Fruit fly (Drosophila melanogaster): ENCODE measurements around the gene Esp.

The Esp gene

DNA sequence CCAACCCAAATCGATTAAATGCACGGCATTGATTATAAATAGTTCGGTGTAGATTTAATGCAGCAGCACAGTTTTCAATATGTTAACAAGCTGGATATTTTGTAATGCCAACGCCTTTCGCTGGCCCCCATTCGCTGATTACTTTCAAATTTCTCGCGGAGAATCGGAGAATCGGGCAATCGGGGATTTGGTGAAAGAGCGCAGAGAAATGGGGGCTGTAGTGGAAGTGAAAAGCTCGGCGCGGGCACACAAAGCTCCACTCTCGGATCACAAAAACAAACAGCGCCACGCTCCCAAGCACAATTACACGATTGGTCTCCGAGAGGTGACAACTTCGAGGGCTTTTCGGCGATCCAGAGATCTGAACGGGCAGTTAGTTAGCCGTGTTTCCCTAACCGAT lies at the start of gene Esp:
TSS of gene Esp (plus strand) at position 301 of the 400 bp plus-strand sequence.
- peak; percentile 39 for TF ChIP-seq sens (GFP tag)
- TF ChIP-seq Bteb2 (GFP tag; optimal IDR thresholded peaks at IDR 0.05): no peak
- TF ChIP-seq Myb (GFP tag; optimal IDR thresholded peaks at IDR 0.05): no peak
- TF ChIP-seq CG7271 (tag; optimal IDR thresholded peaks at IDR 0.05): no peak
- TF ChIP-seq Dek (tag; optimal IDR thresholded peaks at IDR 0.05): no peak
- TF ChIP-seq CG7372 (GFP tag; IDR thresholded peaks at IDR 0.05): no peak
- TF ChIP-seq mam (GFP tag; optimal IDR thresholded peaks at IDR 0.05): no peak
- TF ChIP-seq Trl (optimal IDR thresholded peaks at IDR 0.05): peak in 1 of 2 experiments; percentile 19
- no peak for TF ChIP-seq Trl (GFP tag; optimal IDR thresholded peaks at IDR 0.05)
- 0 out of 3 replicates have a peak, but pooled peaks have one; percentile 7 for TF ChIP-seq Opbp (GFP tag; IDR thresholded peaks at IDR 0.05; ENCODE audit: partially characterized antibody)
- no peak for TF ChIP-seq sisA (GFP tag; IDR thresholded peaks at IDR 0.05)
- peak; percentile 53 for TF ChIP-seq Deaf1 (tag; optimal IDR thresholded peaks at IDR 0.05)
- TF ChIP-seq Ets65A (GFP tag): no peak
- TF ChIP-seq lbe (GFP tag; optimal IDR thresholded peaks at IDR 0.05): no peak
- TF ChIP-seq mirr (GFP tag; optimal IDR thresholded peaks at IDR 0.05): no peak
- TF ChIP-seq CG4282 (GFP tag; optimal IDR thresholded peaks at IDR 0.05): no peak
- TF ChIP-seq ap (GFP tag; IDR thresholded peaks at IDR 0.05): no peak
- no peak for TF ChIP-seq Ssrp (tag; optimal IDR thresholded peaks at IDR 0.05)
- no peak for TF ChIP-seq Hr3 (GFP tag; optimal IDR thresholded peaks at IDR 0.05)
- TF ChIP-seq zf30C (GFP tag; optimal IDR thresholded peaks at IDR 0.05): no peak
- no peak for TF ChIP-seq hbn (GFP tag; IDR thresholded peaks at IDR 0.05; ENCODE audit: partially characterized antibody)

DNA sequence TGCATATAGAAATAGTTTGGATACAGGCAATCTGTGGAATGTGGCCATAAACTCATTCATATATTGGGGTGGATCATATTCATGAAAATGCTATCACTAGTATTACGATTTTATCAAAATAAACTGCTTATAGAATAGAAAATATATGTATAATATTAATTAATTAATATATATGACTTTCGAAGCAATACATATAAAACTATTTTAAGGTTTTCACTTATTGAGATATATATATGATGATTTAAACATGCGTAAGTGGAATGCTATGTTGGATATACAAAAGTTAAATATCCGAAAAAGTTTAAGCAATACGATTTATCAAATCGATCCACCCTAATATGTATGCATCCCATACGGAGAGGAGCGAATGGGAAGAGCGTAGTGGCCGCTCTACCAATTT lies 43.1 kb upstream of the Esp start:
- TF ChIP-seq CG9437 (GFP tag; optimal IDR thresholded peaks at IDR 0.05) (peak; percentile 48), klu (GFP tag; IDR thresholded peaks at IDR 0.05) (no peak), CG15514 (GFP tag; optimal IDR thresholded peaks at IDR 0.05) (peak; percentile 12), Ssrp (tag; optimal IDR thresholded peaks at IDR 0.05) (peak; percentile 25), tna (GFP tag; IDR thresholded peaks at IDR 0.05; ENCODE audit: partially characterized antibody) (no peak), CG10979 (tag; optimal IDR thresholded peaks at IDR 0.05) (no peak), pita (GFP tag; optimal IDR thresholded peaks at IDR 0.05) (no peak), tll (GFP tag; optimal IDR thresholded peaks at IDR 0.05) (no peak), slbo (GFP tag; IDR thresholded peaks at IDR 0.05) (0 out of 2 replicates have a peak, but pooled peaks have one; percentile 12), psq (GFP tag; optimal IDR thresholded peaks at IDR 0.05) (no peak), CG10147 (GFP tag; optimal IDR thresholded peaks at IDR 0.05) (peak; percentile 19), CG34224 (GFP tag; IDR thresholded peaks at IDR 0.05; ENCODE audit: partially characterized antibody) (no peak), amos (GFP tag; IDR thresholded peaks at IDR 0.05; ENCODE audit: partially characterized antibody) (no peak), CG2875 (GFP tag; optimal IDR thresholded peaks at IDR 0.05) (no peak), CG1233 (GFP tag; optimal IDR thresholded peaks at IDR 0.05) (peak; percentile 3), CG15479 (GFP tag; optimal IDR thresholded peaks at IDR 0.05) (no peak), pho (GFP tag; optimal IDR thresholded peaks at IDR 0.05) (no peak), Trl (optimal IDR thresholded peaks at IDR 0.05) (peak; percentile 2 to 21), Trl (GFP tag; optimal IDR thresholded peaks at IDR 0.05) (no peak), PHDP (tag; optimal IDR thresholded peaks at IDR 0.05) (peak; percentile 68), Fer1 (GFP tag; optimal IDR thresholded peaks at IDR 0.05) (peak; percentile 5), CG7745 (tag; optimal IDR thresholded peaks at IDR 0.05) (no peak), stc (GFP tag; IDR thresholded peaks at IDR 0.05) (peak; percentile 31; the same call in 1 of the 2 replicates), Dbx (GFP tag; IDR thresholded peaks at IDR 0.05) (no peak), CG12744 (GFP tag; optimal IDR thresholded peaks at IDR 0.05) (no peak), CG1024 (GFP tag; IDR thresholded peaks at IDR 0.05) (no peak), cwo (GFP tag; optimal IDR thresholded peaks at IDR 0.05) (peak; percentile 19), CG9817 (tag; optimal IDR thresholded peaks at IDR 0.05) (peak; percentile 3), danr (GFP tag; IDR thresholded peaks at IDR 0.05) (no peak), CG31365 (tag; optimal IDR thresholded peaks at IDR 0.05) (no peak), HLH4C (GFP tag; IDR thresholded peaks at IDR 0.05; ENCODE audit: partially characterized antibody) (no peak), gcm (GFP tag; optimal IDR thresholded peaks at IDR 0.05) (peak; percentile 48), hth (optimal IDR thresholded peaks at IDR 0.05) (no peak)
